Worm (Caenorhabditis elegans): ENCODE results near the gene bbs-5.
"Not testable (repeated sequence)": the region's sequence is repeated elsewhere in the genome, so short reads cannot be mapped to it uniquely, and the experiment has no call there.

bbs-5 gene

DNA sequence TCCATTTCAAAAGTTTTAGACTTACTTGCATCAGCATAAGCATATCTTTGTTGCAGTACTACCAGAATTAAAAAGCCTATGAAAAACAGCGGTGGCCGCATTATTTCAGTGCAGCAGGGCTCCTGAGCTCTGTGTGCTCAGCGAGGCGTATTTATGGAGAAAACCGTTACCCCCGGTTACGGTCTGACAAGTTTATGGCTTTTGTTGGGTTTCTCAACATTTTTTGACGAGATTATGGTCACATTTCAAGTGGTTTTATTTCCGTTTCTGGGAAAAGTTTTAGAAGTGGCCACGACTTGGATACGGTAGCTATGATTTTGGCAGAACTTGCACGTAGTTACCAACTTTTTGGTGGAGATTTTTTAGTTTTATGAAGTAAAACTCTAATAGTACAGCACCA lies 27.6 kb downstream of the bbs-5 start, which contains the start of gene paml-1:
paml-1 (minus strand) TSS at position 101 of the 400 bp plus-strand sequence.
- TF ChIP-seq him-1 (tag; optimal IDR thresholded peaks at IDR 0.05) (no peak), dao-5 (tag; optimal IDR thresholded peaks at IDR 0.05) (no peak), W03F9.2 (tag; optimal IDR thresholded peaks at IDR 0.05) (no peak)

DNA sequence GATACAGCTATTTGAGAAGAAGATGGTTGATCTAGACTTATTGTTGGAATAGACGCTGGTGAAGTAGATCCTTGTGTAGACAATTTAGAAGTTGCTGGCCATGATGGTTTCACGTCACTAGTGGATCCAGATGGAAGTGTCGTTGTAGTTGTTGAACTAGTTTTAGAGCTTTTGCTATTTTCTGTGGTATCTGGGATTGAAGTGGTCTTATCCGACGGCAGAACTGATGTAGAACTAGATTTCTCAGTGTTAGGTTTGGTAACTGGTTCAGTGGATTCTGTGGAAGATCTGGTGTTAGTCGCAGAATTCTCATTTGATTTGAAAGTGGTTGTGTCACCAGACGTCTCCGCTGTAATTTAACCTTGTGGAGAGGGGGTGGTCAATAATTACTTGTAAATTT lies 29.9 kb downstream of the bbs-5 start:
- TF ChIP-seq dao-5 (tag; optimal IDR thresholded peaks at IDR 0.05) (no peak), him-1 (tag; optimal IDR thresholded peaks at IDR 0.05) (no peak)

DNA sequence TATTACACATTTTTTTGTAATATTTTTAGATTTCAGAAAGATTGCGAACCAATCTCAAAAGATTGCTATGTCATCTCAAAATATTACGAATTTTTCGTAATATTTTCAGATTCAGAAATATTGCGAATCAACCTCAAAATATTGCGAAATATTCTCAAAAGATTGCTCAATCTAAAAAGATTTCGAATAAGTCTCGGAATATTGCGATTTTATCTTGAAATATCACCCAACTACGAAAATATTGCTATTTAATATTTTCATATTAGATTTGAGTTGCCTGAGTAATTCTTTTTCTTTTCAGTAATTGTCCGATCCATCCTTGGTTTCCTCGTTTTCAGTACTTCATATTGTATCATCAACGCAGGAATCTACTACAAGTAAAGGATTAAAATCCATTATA lies 39.7 kb downstream of the bbs-5 start, which contains the start of gene Y70G10A.4:
Y70G10A.4 (plus strand) TSS at position 301 of the 400 bp plus-strand sequence.
- TF ChIP-seq him-1, W03F9.2, dao-5 (tag; optimal IDR thresholded peaks at IDR 0.05): not testable (repeated sequence)

DNA sequence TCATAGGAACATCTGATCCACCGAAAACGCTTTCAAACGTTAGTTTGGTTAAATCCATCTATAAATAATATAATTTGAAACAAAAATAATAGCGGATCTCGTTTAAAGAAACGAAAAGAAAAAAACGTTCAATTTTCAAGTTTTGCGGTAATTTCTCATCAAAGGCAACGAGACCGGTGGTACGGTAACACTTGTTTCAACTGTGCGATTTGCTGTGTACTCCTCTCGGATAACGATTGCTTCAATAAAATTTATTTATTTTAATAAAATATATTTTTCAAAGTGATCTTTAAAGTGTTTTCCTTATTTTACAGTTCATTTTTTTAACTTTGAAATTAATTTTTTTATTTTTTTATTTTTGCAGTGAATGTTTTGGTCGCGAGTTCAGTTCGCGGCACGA lies 43.0 kb downstream of the bbs-5 start, which contains the start of the genes rde-4 and cox-14:
rde-4 (minus strand) TSS at position 60 of the 400 bp plus-strand sequence.
cox-14 (plus strand) TSS at position 356 of the 400 bp plus-strand sequence.
- TF ChIP-seq W03F9.2 (tag; optimal IDR thresholded peaks at IDR 0.05) = peak; percentile 82
- TF ChIP-seq dao-5 (tag; optimal IDR thresholded peaks at IDR 0.05) = no peak

DNA sequence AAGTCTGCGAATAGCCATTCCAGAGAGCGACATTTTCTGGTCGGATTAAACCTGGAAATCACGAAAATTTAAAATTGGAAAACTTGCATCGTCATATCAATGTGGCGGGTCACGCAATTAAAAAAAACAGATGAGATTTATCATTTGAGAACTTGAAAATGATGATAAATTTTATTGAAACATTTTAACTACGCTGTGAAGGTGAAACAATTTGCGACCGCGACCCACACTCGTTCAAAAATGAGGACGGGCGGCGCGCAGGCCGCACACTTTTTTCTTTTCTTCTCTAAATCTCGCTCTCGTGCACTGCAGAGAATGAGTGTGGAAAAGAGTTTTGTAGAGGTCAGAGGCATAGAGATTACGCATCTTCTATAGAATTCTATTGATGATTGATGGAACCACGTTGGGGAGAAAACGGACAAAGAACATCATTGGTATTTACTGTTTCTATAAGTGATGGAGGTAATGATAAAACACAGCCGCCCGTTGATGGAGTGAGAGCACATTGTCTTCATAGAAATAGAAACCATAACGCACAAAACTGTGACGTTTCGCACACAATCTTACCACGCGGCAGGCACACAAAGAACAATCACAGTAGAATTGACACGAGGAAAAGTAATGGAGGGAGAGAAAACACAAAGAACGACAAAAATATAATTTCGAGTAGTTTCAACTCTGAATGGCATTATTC lies 44.9 kb downstream of the bbs-5 start, which contains the start of gene cts-1:
cts-1 (minus strand) TSS at position 51 of the 694 bp plus-strand sequence.
- TF ChIP-seq dao-5 (tag; optimal IDR thresholded peaks at IDR 0.05) (no peak), W03F9.2 (tag; optimal IDR thresholded peaks at IDR 0.05) (peak; percentile 57), him-1 (tag; optimal IDR thresholded peaks at IDR 0.05) (no peak)

DNA sequence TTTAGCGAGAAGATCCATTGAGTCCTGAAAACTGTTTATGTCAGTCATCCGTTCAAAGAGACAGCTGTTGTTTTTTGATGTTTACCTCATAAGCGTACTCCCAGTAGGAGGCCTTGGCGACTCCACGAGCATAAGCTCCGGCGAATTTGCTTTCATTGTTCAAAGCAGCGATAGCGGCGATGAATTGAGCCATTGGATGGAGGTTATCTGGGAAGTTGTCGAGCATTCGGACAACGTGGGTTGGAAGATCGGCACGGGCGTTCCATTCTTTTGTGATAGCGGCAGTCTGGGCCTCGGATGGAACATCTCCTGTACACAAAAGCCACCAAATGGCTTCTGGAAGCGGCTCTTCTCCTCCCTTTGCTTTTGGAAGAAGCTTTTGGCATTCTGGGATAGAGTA lies 45.7 kb downstream of the bbs-5 start:
- TF ChIP-seq W03F9.2 (tag; optimal IDR thresholded peaks at IDR 0.05) = no peak
- TF ChIP-seq dao-5 (tag; optimal IDR thresholded peaks at IDR 0.05) = no peak
- no peak for TF ChIP-seq him-1 (tag; optimal IDR thresholded peaks at IDR 0.05)

DNA sequence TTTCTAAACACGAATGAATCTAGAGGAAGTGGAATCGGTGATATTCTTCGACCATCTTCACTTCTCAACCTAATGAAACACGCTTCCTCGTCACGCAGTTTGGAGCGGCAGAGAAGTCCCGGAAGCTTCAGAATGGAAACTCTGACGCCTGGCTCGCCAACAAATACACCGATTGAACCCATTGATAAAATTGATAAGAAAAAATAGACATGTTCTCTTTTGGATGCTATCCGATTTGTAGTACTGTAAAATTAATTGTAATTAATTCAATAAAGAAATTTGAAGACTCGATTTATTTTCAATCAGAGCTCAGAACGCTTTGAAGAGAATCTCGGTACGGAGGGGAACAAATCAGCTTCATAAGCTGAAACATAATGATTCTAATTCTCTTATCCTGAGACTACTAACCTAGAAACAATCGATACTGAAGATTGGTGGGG lies 47.0 kb downstream of the bbs-5 start:
- peak; percentile 58 for TF ChIP-seq dao-5 (tag; optimal IDR thresholded peaks at IDR 0.05)
- no peak for TF ChIP-seq W03F9.2 (tag; optimal IDR thresholded peaks at IDR 0.05)
- TF ChIP-seq him-1 (tag; optimal IDR thresholded peaks at IDR 0.05) = no peak

DNA sequence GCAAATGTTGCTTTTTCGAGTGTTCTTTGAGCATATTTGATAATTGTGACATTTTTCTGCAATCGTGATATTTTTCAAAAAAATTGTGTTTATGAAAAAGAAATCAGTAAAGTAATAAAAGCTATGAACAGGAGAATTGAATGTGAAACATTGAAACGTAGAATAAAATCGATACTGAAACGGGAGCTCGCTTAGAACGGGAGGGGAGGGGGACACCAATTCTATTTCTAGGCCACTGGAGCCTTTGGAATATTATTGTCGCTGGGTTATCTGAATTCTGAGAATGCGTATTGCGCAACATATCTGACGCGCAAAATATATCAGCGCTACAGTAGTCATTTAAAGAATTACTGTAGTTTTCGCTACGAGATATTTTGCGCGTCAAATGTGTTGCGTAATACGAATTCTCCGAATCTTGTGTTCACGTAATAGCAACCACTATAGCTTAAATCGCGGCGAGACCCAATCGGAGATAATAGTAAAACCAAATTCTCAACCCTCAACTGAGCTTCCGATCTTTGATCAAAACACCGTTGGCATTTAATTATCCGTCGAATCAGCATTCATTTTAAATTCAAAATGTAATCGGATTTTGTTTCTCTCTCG lies 49.6 kb downstream of the bbs-5 start, which contains the start of the genes blos-1 and best-18:
blos-1 (minus strand) TSS at position 58 of the 606 bp plus-strand sequence.
best-18 (plus strand) TSS at position 508 of the 606 bp plus-strand sequence.
- TF ChIP-seq dao-5 (tag; optimal IDR thresholded peaks at IDR 0.05) (no peak), him-1 (tag; optimal IDR thresholded peaks at IDR 0.05) (no peak), W03F9.2 (tag; optimal IDR thresholded peaks at IDR 0.05) (no peak)

DNA sequence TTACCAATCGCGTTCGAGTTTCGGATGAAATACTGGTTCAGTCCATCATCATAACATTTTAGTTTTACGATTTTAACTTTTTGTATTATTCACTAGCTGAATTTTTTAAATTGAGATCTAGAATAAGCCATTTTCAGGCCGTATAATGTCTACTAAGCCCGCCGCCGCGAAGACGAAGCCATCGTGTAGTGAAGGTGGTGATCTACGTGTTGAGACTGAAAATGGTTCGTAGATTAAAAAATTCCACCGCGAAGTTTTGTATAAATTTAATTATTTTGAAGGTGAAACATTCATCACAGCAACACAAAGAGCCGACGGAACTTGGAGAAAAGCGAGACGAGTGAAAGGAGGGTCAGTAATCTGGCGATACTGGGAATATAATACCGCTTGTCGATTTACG lies 51.9 kb downstream of the bbs-5 start, which contains the start of gene T20G5.9:
T20G5.9 (plus strand) TSS at position 138 of the 400 bp plus-strand sequence.
- TF ChIP-seq W03F9.2 (tag; optimal IDR thresholded peaks at IDR 0.05) = no peak
- no peak for TF ChIP-seq dao-5 (tag; optimal IDR thresholded peaks at IDR 0.05)
- no peak for TF ChIP-seq him-1 (tag; optimal IDR thresholded peaks at IDR 0.05)

Measured in whole organism, L4/young adult.